Worm (Caenorhabditis elegans) whole organism, midembryonic: ENCODE results near the gene msrp-4.

ENCODE experiments used
- T22C8.4 ChIP-seq: fragments of 200-800 bp; sonication (Bioruptor generic); IDR thresholded peaks from 2 replicates; pipeline ENCODE4 v1.3.6; 2022; ENCODE audit warnings: missing genetic modification characterization, missing compliant biosample characterization
- cog-1 ChIP-seq: sonication (generic microtip); optimal IDR thresholded peaks from 2 replicates; lab custom pipeline; 2016; ENCODE audit warnings: missing genetic modification characterization, missing compliant biosample characterization
- flt-1 ChIP-seq: fragments of 200-800 bp; sonication (Bioruptor generic); IDR thresholded peaks from 2 replicates; pipeline ENCODE4 v1.3.6; 2022; ENCODE audit warnings: missing genetic modification characterization, missing compliant biosample characterization
- klf-2 ChIP-seq: fragments of 200-800 bp; sonication (Bioruptor generic); conservative IDR thresholded peaks from 2 replicates; pipeline ENCODE4 v1.3.6; 2022; ENCODE audit warnings: missing genetic modification reagents, missing genetic modification characterization, missing compliant biosample characterization
- med-1 ChIP-seq: sonication (generic microtip); optimal IDR thresholded peaks from 2 replicates; lab custom pipeline; 2017; ENCODE audit warnings: missing genetic modification characterization, mild to moderate bottlenecking, missing compliant biosample characterization, antibody characterized with exemption, missing genetic modification reagents; ENCODE audit not compliant: insufficient read depth
- ref-1 ChIP-seq: fragments of 200-800 bp; sonication (Bioruptor generic); conservative IDR thresholded peaks from 2 replicates; pipeline ENCODE4 v1.3.6; 2022; ENCODE audit warnings: missing genetic modification reagents, missing genetic modification characterization, missing compliant biosample characterization
- tab-1 ChIP-seq: fragments of 200-800 bp; sonication (Bioruptor generic); IDR thresholded peaks from 2 replicates; pipeline ENCODE4 v1.3.6; 2022; ENCODE audit warnings: missing genetic modification characterization, missing compliant biosample characterization
- ztf-23 ChIP-seq: fragments of 200-800 bp; sonication (Bioruptor generic); IDR thresholded peaks from 2 replicates; pipeline ENCODE4 v1.3.6; 2022; ENCODE audit warnings: missing genetic modification reagents, missing genetic modification characterization, missing compliant biosample characterization
- ztf-29 ChIP-seq: fragments of 200-800 bp; sonication (Bioruptor generic); IDR thresholded peaks from 2 replicates; pipeline ENCODE4 v1.3.6; 2022; ENCODE audit warnings: missing genetic modification reagents, missing genetic modification characterization, missing compliant biosample characterization

Gene msrp-4

DNA sequence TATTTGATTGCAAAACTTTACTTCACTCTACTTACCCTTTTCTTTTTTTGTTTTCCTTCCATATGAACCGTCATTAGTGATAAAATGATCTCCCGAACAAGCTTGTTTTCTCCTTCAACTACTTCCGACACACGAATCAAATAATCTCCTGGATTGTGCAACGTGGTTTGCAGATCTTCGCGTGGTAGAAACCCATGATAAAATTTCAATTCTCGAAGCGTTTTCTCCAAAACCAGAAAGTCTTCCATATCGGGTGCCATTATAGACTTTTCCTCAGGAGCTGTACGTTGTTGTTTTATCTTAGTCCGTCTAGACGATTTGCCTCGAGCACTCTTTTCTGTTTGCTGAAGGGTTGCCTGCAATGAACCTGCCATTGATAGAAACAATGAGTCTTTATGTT is 25.2 kb downstream of the msrp-4 start:
- TF ChIP-seq cog-1 (tag; lab: Kevin White, UChicago): no peak
- TF ChIP-seq tab-1 (GFP tag; lab: Robert Waterston, UW): no peak
- no peak for TF ChIP-seq flt-1
- TF ChIP-seq klf-2 (GFP tag; lab: Robert Waterston, UW): no peak

DNA sequence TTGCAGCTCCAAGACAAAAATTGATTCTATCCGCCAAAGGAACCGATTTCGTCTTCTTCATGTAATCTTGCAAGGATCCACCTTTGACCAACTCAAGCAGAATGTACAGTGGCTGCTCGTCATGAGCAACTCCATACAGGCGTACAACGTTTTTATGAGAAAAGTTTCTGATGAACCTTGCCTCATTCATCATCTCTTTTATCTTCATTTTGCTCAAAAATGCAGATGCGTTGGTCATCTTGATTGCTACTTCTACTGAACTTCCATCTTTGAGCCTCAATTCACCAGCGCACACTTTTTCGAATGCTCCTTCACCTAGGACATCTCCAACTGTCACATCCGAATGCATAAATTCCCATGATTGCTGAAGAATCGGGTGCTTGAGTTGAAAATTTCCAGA is 25.7 kb downstream of the msrp-4 start:
- no peak for TF ChIP-seq cog-1 (tag; lab: Kevin White, UChicago)
- TF ChIP-seq tab-1 (GFP tag; lab: Robert Waterston, UW): no peak
- no peak for TF ChIP-seq flt-1
- no peak for TF ChIP-seq ref-1 (GFP tag; lab: Robert Waterston, UW)
- TF ChIP-seq med-1 (GFP tag; lab: Kevin White, UChicago): no peak
- TF ChIP-seq ztf-29 (GFP tag; lab: Robert Waterston, UW): no peak
- TF ChIP-seq T22C8.4: no peak
- no peak for TF ChIP-seq ztf-23 (GFP tag; lab: Robert Waterston, UW)
- TF ChIP-seq klf-2 (GFP tag; lab: Robert Waterston, UW): no peak

DNA sequence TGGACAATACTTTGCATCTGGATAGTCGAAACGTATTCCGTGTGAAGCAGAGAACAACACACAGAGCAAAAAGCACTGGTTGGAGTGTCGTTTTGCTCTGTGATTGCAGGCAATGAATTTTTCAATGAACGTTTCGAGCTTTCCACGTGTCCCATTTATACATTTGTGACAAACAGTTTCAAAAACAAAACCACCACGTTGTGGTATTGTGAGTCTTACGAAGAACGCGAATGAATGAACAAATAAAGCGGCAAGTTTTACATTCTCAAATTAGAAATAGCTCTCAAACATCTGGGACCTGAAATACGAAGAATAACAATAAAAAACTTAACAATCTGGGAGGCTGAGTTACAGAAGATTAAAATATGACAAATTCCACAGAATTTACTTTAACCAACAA is 30.8 kb downstream of the msrp-4 start, which contains the start of gene F46F5.1:
Gene F46F5.1, minus strand, starts transcription at position 101 of the 400 bp plus-strand sequence.
- TF ChIP-seq med-1 (GFP tag; lab: Kevin White, UChicago) (no peak), klf-2 (GFP tag; lab: Robert Waterston, UW) (no peak)

DNA sequence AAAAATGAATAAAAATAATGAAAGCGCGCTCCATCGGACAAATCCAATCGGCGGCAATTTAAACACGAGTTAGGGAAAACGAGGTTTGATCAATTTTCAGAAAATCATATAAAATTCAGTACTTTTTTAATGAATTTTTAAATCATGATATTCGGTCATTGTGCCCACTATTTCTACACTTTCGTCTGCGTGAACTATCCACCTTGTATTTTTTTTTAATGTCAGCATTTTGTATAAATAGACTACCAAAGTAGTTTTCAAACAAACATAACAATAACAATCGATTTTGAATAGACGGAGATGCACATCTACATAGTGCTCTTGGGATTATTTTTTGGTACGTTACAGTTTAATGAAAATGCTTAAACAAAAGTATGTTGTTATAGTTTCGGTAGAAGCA is 34.5 kb downstream of the msrp-4 start, which contains the start of gene F46F5.15:
Gene F46F5.15, plus strand, starts transcription at position 301 of the 400 bp plus-strand sequence.
- TF ChIP-seq ztf-29 (GFP tag; lab: Robert Waterston, UW) (no peak), med-1 (GFP tag; lab: Kevin White, UChicago) (no peak), ztf-23 (GFP tag; lab: Robert Waterston, UW) (no peak), flt-1 (no peak), cog-1 (tag; lab: Kevin White, UChicago) (no peak), tab-1 (GFP tag; lab: Robert Waterston, UW) (no peak), ref-1 (GFP tag; lab: Robert Waterston, UW) (no peak), T22C8.4 (no peak), klf-2 (GFP tag; lab: Robert Waterston, UW) (no peak)

DNA sequence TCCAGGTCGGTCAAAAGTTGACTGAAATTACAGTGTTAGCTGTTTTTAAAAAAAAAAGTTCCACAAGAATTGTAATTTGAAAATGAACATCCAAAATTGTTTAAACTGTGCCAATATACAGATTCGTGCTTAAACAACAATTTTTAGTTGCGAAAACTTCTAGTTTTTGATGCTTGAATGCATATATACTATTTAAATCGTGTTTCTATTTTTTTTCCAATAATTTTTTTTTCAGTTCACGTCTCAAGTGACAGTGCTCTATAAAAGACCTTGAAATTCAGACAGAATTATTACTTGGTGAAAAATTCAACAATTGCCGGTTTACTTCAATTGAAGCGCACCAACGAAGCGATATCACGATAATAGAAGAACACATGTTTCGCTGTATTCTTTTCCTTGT is 35.7 kb downstream of the msrp-4 start, which contains the start of gene F46F5.16:
Gene F46F5.16, plus strand, starts transcription at position 301 of the 400 bp plus-strand sequence.
- TF ChIP-seq ztf-23 (GFP tag; lab: Robert Waterston, UW) (no peak), cog-1 (tag; lab: Kevin White, UChicago) (no peak), ref-1 (GFP tag; lab: Robert Waterston, UW) (no peak), flt-1 (no peak), med-1 (GFP tag; lab: Kevin White, UChicago) (no peak), T22C8.4 (no peak), klf-2 (GFP tag; lab: Robert Waterston, UW) (no peak), ztf-29 (GFP tag; lab: Robert Waterston, UW) (no peak), tab-1 (GFP tag; lab: Robert Waterston, UW) (no peak)

DNA sequence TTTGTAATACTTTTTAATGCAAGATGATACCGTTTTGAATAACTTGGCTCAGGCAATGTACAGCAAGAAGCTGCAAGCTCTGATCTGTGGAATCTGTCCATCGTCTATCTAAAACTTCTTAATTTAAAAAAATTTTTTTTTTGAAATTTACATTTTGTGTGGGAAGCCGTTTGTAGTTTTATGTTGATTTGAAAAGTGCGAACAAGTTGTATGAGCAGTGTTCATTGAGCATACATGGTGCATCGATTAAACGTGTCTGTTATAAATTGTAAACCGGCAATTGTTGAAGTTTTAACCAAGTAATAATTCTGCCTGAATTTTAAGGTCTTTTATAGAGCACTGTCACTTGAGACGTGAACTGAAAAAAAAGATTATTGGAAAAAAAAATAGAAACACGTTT is 39.1 kb downstream of the msrp-4 start, which contains the start of gene Y39F10A.6:
Gene Y39F10A.6, minus strand, starts transcription at position 101 of the 400 bp plus-strand sequence.
- TF ChIP-seq med-1 (GFP tag; lab: Kevin White, UChicago) (no peak), flt-1 (no peak), ztf-23 (GFP tag; lab: Robert Waterston, UW) (no peak), cog-1 (tag; lab: Kevin White, UChicago) (no peak), ztf-29 (GFP tag; lab: Robert Waterston, UW) (no peak), T22C8.4 (no peak), klf-2 (GFP tag; lab: Robert Waterston, UW) (no peak), ref-1 (GFP tag; lab: Robert Waterston, UW) (no peak), tab-1 (GFP tag; lab: Robert Waterston, UW) (no peak)

DNA sequence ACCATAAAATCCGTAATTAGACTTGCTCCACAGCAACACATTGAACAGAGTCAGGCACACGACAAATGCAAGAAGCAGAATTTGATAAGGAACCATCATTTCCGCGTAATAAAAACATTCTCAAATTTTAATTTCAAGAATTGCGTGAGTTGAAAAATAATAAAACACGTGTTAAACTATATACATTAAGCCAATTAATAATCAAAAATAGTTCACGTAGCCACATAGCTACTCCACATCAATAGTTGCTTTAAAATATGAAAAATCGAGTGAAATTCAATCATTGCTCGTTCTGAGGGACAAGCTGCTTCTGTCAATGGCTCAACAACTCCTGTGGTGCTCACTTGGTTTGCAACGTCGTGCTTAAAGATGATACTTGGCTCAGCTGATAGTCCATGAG is 39.7 kb downstream of the msrp-4 start, which contains the start of gene Y39F10A.3:
Gene Y39F10A.3, minus strand, starts transcription at position 101 of the 400 bp plus-strand sequence.
- no peak for TF ChIP-seq ztf-29 (GFP tag; lab: Robert Waterston, UW)
- no peak for TF ChIP-seq med-1 (GFP tag; lab: Kevin White, UChicago)
- no peak for TF ChIP-seq cog-1 (tag; lab: Kevin White, UChicago)
- no peak for TF ChIP-seq ztf-23 (GFP tag; lab: Robert Waterston, UW)
- no peak for TF ChIP-seq ref-1 (GFP tag; lab: Robert Waterston, UW)
- no peak for TF ChIP-seq klf-2 (GFP tag; lab: Robert Waterston, UW)

DNA sequence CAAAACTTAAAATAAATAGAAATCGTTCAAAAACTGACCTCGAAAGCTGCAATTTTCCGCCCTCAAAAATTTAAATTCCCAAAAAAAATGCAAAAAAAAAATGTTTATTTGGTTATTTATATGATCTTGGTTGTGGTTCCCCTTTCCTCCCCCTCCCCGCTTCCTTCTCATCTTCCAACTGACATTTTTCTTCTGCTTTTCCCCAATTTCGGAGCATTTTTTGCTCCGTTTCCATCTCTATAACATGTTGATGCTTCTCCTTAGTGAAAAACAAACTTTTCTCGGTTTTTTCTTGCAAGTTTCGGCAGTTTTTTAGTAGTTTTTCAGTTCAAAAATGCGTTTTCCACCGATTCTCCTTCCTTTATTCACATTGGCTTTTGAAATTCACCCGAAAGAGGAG is 47.6 kb downstream of the msrp-4 start, which contains the start of gene Y39F10A.1:
Gene Y39F10A.1, plus strand, starts transcription at position 301 of the 400 bp plus-strand sequence.
- no peak for TF ChIP-seq T22C8.4

DNA sequence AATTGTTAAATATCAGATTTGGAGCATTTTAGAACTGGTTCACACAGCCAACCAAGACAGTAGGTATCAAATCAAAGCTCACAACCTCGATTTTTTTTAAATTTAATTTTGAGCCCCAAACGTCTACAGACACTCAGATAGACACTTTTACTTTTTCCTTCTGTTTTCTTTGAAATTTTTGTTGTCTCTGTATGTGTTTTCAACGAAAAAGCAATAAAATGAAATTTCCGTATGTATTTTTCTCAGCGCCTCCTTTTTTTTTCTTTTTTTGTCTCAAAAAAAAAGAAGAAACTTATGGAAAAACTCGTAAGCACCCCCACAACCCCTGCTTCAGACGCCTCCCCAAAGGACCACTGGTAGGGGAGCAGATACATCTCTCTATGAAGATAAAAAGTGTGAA is 48.8 kb downstream of the msrp-4 start:
- TF ChIP-seq cog-1 (tag; lab: Kevin White, UChicago) (no peak), med-1 (GFP tag; lab: Kevin White, UChicago) (no peak), T22C8.4 (no peak), tab-1 (GFP tag; lab: Robert Waterston, UW) (no peak), ref-1 (GFP tag; lab: Robert Waterston, UW) (no peak), ztf-29 (GFP tag; lab: Robert Waterston, UW) (no peak), flt-1 (no peak), klf-2 (GFP tag; lab: Robert Waterston, UW) (no peak), ztf-23 (GFP tag; lab: Robert Waterston, UW) (no peak)
